Fruit fly (Drosophila melanogaster) whole organism, wandering third instar larva: ENCODE data around the gene CG45049.

Experiments
- Abd-B ChIP-seq: fragments of >200 bp; optimal IDR thresholded peaks from 2 replicates; lab custom pipeline; 2017; ENCODE audit warnings: missing biosample characterization, missing genetic modification characterization
- CG32264 ChIP-seq: fragments of 200-800 bp; sonication (Bioruptor generic); optimal IDR thresholded peaks from 2 replicates; lab custom pipeline; 2016; ENCODE audit warnings: missing biosample characterization, missing genetic modification characterization
- CG9705 ChIP-seq: fragments of 200-800 bp; sonication (Bioruptor generic); optimal IDR thresholded peaks from 2 replicates; lab custom pipeline; 2018; ENCODE audit warnings: missing biosample characterization, mild to moderate bottlenecking, missing genetic modification characterization
- CrebA ChIP-seq: fragments of 200-800 bp; sonication (Bioruptor generic); optimal IDR thresholded peaks from 2 replicates; lab custom pipeline; 2016; ENCODE audit warnings: missing biosample characterization, mild to moderate bottlenecking, missing genetic modification characterization, borderline replicate concordance
- Dfd ChIP-seq: fragments of >200 bp; optimal IDR thresholded peaks from 2 replicates; lab custom pipeline; 2017; ENCODE audit warnings: missing biosample characterization, missing genetic modification characterization
- GATAd ChIP-seq: sonication (Bioruptor generic); optimal IDR thresholded peaks from 2 replicates; lab custom pipeline; 2016; ENCODE audit warnings: missing biosample characterization, missing genetic modification characterization
- HLH106 ChIP-seq: fragments of 200-800 bp; optimal IDR thresholded peaks from 3 replicates; lab custom pipeline; 2019; ENCODE audit warnings: missing biosample characterization, mild to moderate bottlenecking, missing genetic modification characterization, moderate library complexity
- Hr78 ChIP-seq: fragments of >200 bp; optimal IDR thresholded peaks from 2 replicates; lab custom pipeline; 2017; ENCODE audit warnings: missing biosample characterization, missing genetic modification characterization
- Hr83 ChIP-seq: fragments of 200-300 bp; sonication (Bioruptor generic); optimal IDR thresholded peaks from 2 replicates; lab custom pipeline; 2016; ENCODE audit warnings: missing biosample characterization, mild to moderate bottlenecking, missing genetic modification characterization, moderate library complexity; ENCODE audit not compliant: poor library complexity, severe bottlenecking
- Jra ChIP-seq: sonication (Bioruptor generic); optimal IDR thresholded peaks from 2 replicates; lab custom pipeline; 2016; ENCODE audit warnings: missing biosample characterization, missing genetic modification characterization
- Mio ChIP-seq: sonication (Bioruptor generic); optimal IDR thresholded peaks from 2 replicates; lab custom pipeline; 2016; ENCODE audit warnings: missing biosample characterization, missing genetic modification characterization
- Myc ChIP-seq: fragments of >200 bp; optimal IDR thresholded peaks from 2 replicates; lab custom pipeline; 2017
- OdsH ChIP-seq: fragments of 200-800 bp; sonication (Bioruptor generic); optimal IDR thresholded peaks from 2 replicates; lab custom pipeline; 2016; ENCODE audit warnings: missing biosample characterization, mild to moderate bottlenecking, missing genetic modification characterization
- Rel ChIP-seq, 2 experiments: fragments of 200-800 bp; sonication (Bioruptor generic) in 1 of 2; optimal IDR thresholded peaks; 2 replicates in 1 of 2; 3 replicates in 1 of 2; lab custom pipeline; 2016 to 2019; ENCODE audit warnings: mild to moderate bottlenecking in 2 of 2, missing biosample characterization in 2 of 2, missing genetic modification characterization in 2 of 2, moderate library complexity in 1 of 2
- Sp1 ChIP-seq: fragments of 200-800 bp; sonication (Bioruptor generic); optimal IDR thresholded peaks from 3 replicates; lab custom pipeline; 2019; ENCODE audit warnings: missing biosample characterization, mild to moderate bottlenecking, missing genetic modification characterization, moderate library complexity
- Vsx2 ChIP-seq: fragments of 200-300, 225-300 bp; sonication (Bioruptor generic); optimal IDR thresholded peaks from 2 replicates; lab custom pipeline; 2018; ENCODE audit warnings: missing biosample characterization, missing genetic modification characterization; ENCODE audit not compliant: partially characterized antibody
- br ChIP-seq: fragments of 200-800 bp; sonication (Bioruptor generic); optimal IDR thresholded peaks from 2 replicates; lab custom pipeline; 2016; ENCODE audit warnings: missing biosample characterization, missing genetic modification characterization
- brk ChIP-seq: fragments of 200-800 bp; sonication (Bioruptor generic); optimal IDR thresholded peaks from 2 replicates; lab custom pipeline; 2016; ENCODE audit warnings: missing biosample characterization, mild to moderate bottlenecking, missing genetic modification characterization
- dmrt93B ChIP-seq: fragments of 200-800 bp; sonication (Bioruptor generic); optimal IDR thresholded peaks from 2 replicates; lab custom pipeline; 2018; ENCODE audit warnings: missing biosample characterization, mild to moderate bottlenecking, missing genetic modification characterization
- ey ChIP-seq: fragments of 200-800 bp; sonication (Bioruptor generic); optimal IDR thresholded peaks from 2 replicates; lab custom pipeline; 2016; ENCODE audit warnings: missing biosample characterization, missing genetic modification characterization
- foxo ChIP-seq, 2 experiments: fragments of 200-800 bp; sonication (Bioruptor generic); optimal IDR thresholded peaks; 2 replicates in 1 of 2; 3 replicates in 1 of 2; lab custom pipeline; 2016 to 2017; ENCODE audit warnings: missing biosample characterization in 2 of 2, missing genetic modification characterization in 2 of 2
- fru ChIP-seq: fragments of 200-800 bp; sonication (Bioruptor generic); optimal IDR thresholded peaks from 3 replicates; lab custom pipeline; 2016; ENCODE audit warnings: missing biosample characterization, mild to moderate bottlenecking, missing genetic modification characterization
- h ChIP-seq: fragments of 200-800 bp; sonication (Bioruptor generic); optimal IDR thresholded peaks from 3 replicates; lab custom pipeline; 2016; ENCODE audit warnings: missing biosample characterization, mild to moderate bottlenecking, missing genetic modification characterization
- jim ChIP-seq: fragments of 175-275, 200-325 bp; sonication (Bioruptor generic); optimal IDR thresholded peaks from 2 replicates; lab custom pipeline; 2016; ENCODE audit warnings: missing biosample characterization, mild to moderate bottlenecking, missing genetic modification characterization
- lola ChIP-seq: fragments of >200 bp; optimal IDR thresholded peaks from 2 replicates; lab custom pipeline; 2017; ENCODE audit warnings: missing biosample characterization, missing genetic modification characterization
- psq ChIP-seq: fragments of 200-800 bp; sonication (Bioruptor generic); optimal IDR thresholded peaks from 3 replicates; lab custom pipeline; 2017; ENCODE audit warnings: missing biosample characterization, mild to moderate bottlenecking, missing genetic modification characterization, moderate library complexity
- rgr ChIP-seq: fragments of 200-800 bp; sonication (Bioruptor generic); optimal IDR thresholded peaks from 3 replicates; lab custom pipeline; 2016; ENCODE audit warnings: missing biosample characterization, mild to moderate bottlenecking, missing genetic modification characterization
- sage ChIP-seq: fragments of 200-800 bp; sonication (Bioruptor generic); optimal IDR thresholded peaks from 2 replicates; lab custom pipeline; 2016; ENCODE audit warnings: missing biosample characterization, mild to moderate bottlenecking, missing genetic modification characterization
- sv ChIP-seq: fragments of 200-800 bp; sonication (Bioruptor generic); optimal IDR thresholded peaks from 3 replicates; lab custom pipeline; 2016; ENCODE audit warnings: missing biosample characterization, missing genetic modification characterization
- tai ChIP-seq: sonication (Bioruptor generic); optimal IDR thresholded peaks from 2 replicates; lab custom pipeline; 2016; ENCODE audit warnings: missing biosample characterization, missing genetic modification characterization
- usp ChIP-seq: fragments of >200 bp; optimal IDR thresholded peaks from 2 replicates; lab custom pipeline; 2017; ENCODE audit warnings: missing biosample characterization, missing genetic modification characterization
- woc ChIP-seq: sonication (Bioruptor generic); optimal IDR thresholded peaks from 2 replicates; lab custom pipeline; 2016; ENCODE audit warnings: missing biosample characterization, mild to moderate bottlenecking, missing genetic modification characterization

The CG45049 gene

DNA sequence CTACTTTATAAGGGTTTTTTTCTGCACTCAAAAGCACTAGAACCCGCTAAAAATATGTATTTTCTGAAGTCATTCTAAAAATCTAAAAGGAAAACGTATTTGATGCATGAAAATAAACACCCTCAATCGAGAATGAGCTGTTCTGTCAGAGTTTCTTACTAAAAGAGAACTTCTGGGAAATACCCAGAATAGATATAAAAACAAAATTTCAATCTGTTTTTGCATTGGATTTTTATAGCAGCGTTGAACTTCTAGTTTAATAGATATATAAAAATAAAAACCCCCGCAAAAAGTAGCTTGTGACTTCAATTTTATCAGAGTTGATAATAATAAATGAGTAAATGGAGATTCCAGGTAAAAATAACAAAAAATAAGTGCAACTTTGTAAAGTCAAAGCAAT is 8.4 kb upstream of the CG45049 start:
- no peak for TF ChIP-seq CG9705 (GFP tag; lab: Kevin White, UChicago)
- no peak for TF ChIP-seq jim (GFP tag; lab: Kevin White, UChicago)
- no peak for TF ChIP-seq sage (GFP tag; lab: Kevin White, UChicago)
- no peak for TF ChIP-seq foxo (GFP tag; optimal IDR thresholded peaks at IDR 0.05; lab: Kevin White, UChicago)
- no peak for TF ChIP-seq lola (GFP tag; lab: Kevin White, UChicago)
- TF ChIP-seq br: no peak
- no peak for TF ChIP-seq Myc
- TF ChIP-seq brk: no peak
- TF ChIP-seq sv (GFP tag; lab: Kevin White, UChicago): no peak
- TF ChIP-seq OdsH (GFP tag; lab: Kevin White, UChicago): no peak

DNA sequence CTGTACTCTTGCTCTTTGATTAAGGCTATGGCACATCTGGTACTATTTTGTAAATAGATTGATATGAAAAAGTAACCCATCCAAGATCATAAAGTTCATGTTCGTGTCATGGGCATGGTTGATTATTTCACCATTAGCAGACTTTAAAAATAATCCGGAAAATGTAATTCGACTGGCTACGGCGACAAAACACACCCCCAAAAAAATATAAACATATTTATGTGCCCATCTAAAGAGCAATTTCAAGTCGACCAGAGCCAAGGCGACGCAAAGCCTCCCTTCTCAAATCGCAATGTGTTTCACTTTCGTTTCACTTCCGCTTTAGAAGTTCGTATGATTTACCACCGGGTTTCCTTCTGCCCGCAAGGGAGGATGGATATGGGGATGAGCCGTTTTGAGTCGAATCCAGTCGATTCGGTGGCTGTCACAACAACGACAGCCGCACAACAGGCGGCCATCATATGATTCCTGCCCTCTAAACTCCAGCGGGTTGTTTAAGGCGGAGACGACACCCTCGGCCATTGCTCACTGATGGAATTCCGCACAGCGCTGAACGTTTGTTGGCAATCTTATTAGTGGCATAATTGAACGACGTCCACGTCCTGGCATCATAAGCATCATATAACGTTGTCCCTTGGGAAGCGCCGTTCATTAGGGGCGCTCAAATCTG is 7.7 kb upstream of the CG45049 start:
- TF ChIP-seq Mio (GFP tag; lab: Kevin White, UChicago) (no peak), h (no peak), sv (GFP tag; lab: Kevin White, UChicago) (no peak), GATAd (GFP tag; lab: Kevin White, UChicago) (no peak)

DNA sequence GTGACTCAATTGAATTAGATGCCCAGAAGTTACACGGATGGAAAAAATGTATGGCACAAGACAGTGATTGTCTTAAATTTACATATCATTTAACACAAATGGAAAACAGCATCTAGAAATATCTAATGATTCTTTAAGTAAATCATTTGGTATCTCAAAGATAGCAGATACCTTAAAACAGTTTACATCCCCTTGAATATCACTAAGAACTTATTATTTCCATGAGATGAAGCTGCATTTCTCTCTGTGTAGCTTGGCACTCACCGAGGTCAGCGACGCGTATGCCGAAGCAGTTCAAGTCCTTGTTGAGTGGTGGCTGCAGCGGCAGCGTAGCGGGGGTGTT is 7.2 kb upstream of the CG45049 start:
- TF ChIP-seq ey (GFP tag; lab: Kevin White, UChicago) (no peak), tai (GFP tag; lab: Kevin White, UChicago) (no peak), fru (GFP tag; lab: Kevin White, UChicago) (peak; percentile 6), CrebA (GFP tag; lab: Kevin White, UChicago) (no peak), Rel (GFP tag; optimal IDR thresholded peaks at IDR 0.05; lab: Kevin White, UChicago) (no peak), Rel (tag; optimal IDR thresholded peaks at IDR 0.05; lab: Kevin White, UChicago) (no peak), usp (GFP tag; lab: Kevin White, UChicago) (no peak), woc (no peak)

DNA sequence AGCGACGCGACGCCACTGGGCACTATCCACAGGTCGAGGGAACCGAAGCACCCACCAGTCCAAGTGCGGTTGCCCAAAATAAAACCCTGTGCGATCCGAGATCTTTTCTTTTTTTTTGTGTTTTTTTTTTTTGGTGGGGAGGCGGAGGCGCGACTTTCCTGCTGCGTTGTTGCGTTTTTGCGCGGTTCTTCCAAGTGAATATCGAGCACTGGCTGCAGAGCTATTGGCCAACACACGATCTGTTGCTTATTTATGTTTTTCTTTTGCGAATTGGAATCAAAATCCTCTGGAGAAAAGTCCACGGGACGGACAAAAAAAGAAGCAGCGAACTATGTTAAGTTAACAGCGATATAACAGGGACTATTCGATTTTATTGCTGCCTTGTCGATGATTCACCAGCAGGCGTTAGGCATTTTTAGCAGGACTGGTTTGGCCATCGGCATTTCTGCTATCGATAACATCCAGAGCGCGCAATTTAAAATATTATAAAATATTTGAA is 5.9 kb upstream of the CG45049 start, which contains the start of gene wge:
Gene wge, minus strand, starts transcription at position 343 of the 499 bp plus-strand sequence.
- TF ChIP-seq Sp1 (GFP tag; lab: Kevin White, UChicago) (peak; percentile 59), Rel (GFP tag; optimal IDR thresholded peaks at IDR 0.05; lab: Kevin White, UChicago) (no peak), Rel (tag; optimal IDR thresholded peaks at IDR 0.05; lab: Kevin White, UChicago) (peak; percentile 33), foxo (GFP tag; optimal IDR thresholded peaks at IDR 0.05; lab: Kevin White, UChicago) (no peak), Dfd (GFP tag; lab: Kevin White, UChicago) (no peak), br (no peak), ey (GFP tag; lab: Kevin White, UChicago) (no peak), brk (no peak), CG9705 (GFP tag; lab: Kevin White, UChicago) (no peak), jim (GFP tag; lab: Kevin White, UChicago) (peak; percentile 80), psq (GFP tag; lab: Kevin White, UChicago) (no peak), HLH106 (tag; lab: Kevin White, UChicago) (peak; percentile 12), usp (GFP tag; lab: Kevin White, UChicago) (no peak), Abd-B (GFP tag; lab: Kevin White, UChicago) (no peak), Myc (no peak), rgr (GFP tag; lab: Kevin White, UChicago) (no peak), Hr83 (GFP tag; lab: Kevin White, UChicago) (no peak), Hr78 (GFP tag; lab: Kevin White, UChicago) (no peak), OdsH (GFP tag; lab: Kevin White, UChicago) (no peak), CG32264 (GFP tag; lab: Kevin White, UChicago) (no peak), Mio (GFP tag; lab: Kevin White, UChicago) (no peak), Vsx2 (GFP tag; lab: Kevin White, UChicago) (no peak), fru (GFP tag; lab: Kevin White, UChicago) (no peak), Jra (GFP tag; lab: Kevin White, UChicago) (no peak), tai (GFP tag; lab: Kevin White, UChicago) (no peak), dmrt93B (no peak)
